Fruit fly (Drosophila melanogaster): ENCODE measurements around the gene Kcmf1.
A peak's percentile ranks its signal among the peaks of the same experiment; 100 is the strongest.

The Kcmf1 gene

DNA sequence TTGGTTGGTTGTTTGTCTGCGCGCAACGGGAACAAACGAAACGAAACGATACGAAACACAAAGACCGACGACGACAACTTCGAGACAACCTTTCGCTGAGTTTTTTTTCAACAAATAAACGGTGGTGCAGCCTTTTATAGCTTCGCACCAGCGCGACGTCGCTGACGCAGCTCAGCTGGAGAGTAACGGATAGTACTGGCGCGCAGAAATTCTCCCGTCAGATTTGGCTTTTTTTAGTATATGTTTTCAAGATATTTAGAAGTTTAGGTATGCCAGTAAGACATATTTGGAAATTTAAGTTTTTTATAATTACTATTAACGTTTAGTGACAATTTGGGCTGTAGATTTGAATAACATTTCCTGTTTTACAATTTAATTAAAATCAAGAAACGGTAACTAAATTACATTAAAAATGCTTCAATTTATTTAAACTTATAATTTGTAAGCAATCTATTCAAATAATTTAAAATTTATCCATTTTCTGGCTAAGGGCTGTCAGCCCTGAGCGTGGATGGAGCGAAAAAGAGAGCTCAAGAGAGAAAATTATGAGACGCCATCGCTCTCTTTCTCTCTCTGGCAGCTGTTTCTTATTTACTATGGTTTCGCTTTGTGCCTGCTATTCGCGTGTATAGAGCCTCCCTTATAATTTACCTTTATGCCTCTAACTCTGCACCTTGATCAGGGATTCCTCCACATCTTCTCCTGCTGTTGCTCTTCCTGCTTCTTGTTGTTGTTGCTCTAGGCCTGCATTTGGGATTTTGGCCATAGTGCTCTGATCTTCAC lies 19.1 kb upstream of the Kcmf1 start (continued):
- TF ChIP-seq otp (GFP tag; IDR thresholded peaks at IDR 0.05) = peak; percentile 63; the same call in 1 of the 3 replicates

DNA sequence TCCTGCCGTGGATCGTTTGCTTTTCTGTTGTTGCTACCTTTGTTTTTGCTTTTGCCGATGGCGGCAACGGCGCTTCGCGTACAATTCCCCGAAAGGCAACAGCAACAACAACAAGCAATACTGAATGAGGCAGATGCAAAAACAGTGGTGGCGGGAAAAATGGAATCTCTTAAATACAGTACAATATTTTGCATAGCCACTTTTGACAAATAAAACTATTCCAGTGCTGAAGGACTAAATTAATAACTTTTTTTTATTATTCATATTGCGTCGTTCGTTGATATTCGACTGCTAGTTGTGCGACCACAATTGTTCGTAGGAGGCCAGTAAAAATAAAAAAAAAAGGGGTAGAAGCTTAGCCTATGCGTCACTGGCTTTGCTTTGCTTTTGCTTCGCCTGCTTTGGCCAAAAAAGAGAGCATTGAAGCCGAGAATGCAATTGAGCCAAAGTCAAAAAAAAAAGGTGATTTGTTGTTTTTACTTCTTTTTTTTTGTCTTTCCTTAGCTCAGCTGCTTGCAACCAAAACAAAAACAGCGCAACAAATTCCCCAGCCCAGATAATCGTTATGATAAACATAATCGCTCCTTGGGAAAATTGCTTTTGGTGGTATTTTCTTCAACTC lies 17.2 kb upstream of the Kcmf1 start:
- peak; percentile 92 for TF ChIP-seq so (GFP tag; IDR thresholded peaks at IDR 0.05)
- TF ChIP-seq CG4282 (GFP tag; optimal IDR thresholded peaks at IDR 0.05) = peak; percentile 52
- TF ChIP-seq emc (GFP tag; optimal IDR thresholded peaks at IDR 0.05) = peak; percentile 67
- peak; percentile 88 for TF ChIP-seq CG7372 (GFP tag; IDR thresholded peaks at IDR 0.05)
- TF ChIP-seq dmrt99B (tag; optimal IDR thresholded peaks at IDR 0.05) = peak; percentile 93
- peak; percentile 84 for TF ChIP-seq CG17385 (GFP tag; optimal IDR thresholded peaks at IDR 0.05)
- TF ChIP-seq sisA (GFP tag; IDR thresholded peaks at IDR 0.05) = peak; percentile 91
- peak; percentile 91 for TF ChIP-seq NfI (GFP tag; optimal IDR thresholded peaks at IDR 0.05)
- peak; percentile 87 for TF ChIP-seq mam (GFP tag; optimal IDR thresholded peaks at IDR 0.05)
- peak; percentile 86 for TF ChIP-seq Gug (GFP tag; IDR thresholded peaks at IDR 0.05)
- no peak for TF ChIP-seq abd-A (tag; optimal IDR thresholded peaks at IDR 0.05)
- 0 out of 2 replicates have a peak, but pooled peaks have one; percentile 45 for TF ChIP-seq crol (GFP tag; IDR thresholded peaks at IDR 0.05)
- TF ChIP-seq CrebB (tag; optimal IDR thresholded peaks at IDR 0.05) = peak; percentile 74
- TF ChIP-seq CG15601 (tag; optimal IDR thresholded peaks at IDR 0.05) = peak; percentile 61
- TF ChIP-seq jing (GFP tag; optimal IDR thresholded peaks at IDR 0.05) = peak; percentile 73
- no peak for TF ChIP-seq dan (GFP tag; IDR thresholded peaks at IDR 0.05)
- peak; percentile 79 for TF ChIP-seq Bteb2 (GFP tag; optimal IDR thresholded peaks at IDR 0.05)
- peak; percentile 84; the same call in 1 of the 2 replicates for TF ChIP-seq wdn (GFP tag; IDR thresholded peaks at IDR 0.05)
- peak; percentile 79 for TF ChIP-seq CG10267 (tag; optimal IDR thresholded peaks at IDR 0.05)
- peak; percentile 69 for TF ChIP-seq maf-S (GFP tag; optimal IDR thresholded peaks at IDR 0.05)
- TF ChIP-seq CG1602 (GFP tag; optimal IDR thresholded peaks at IDR 0.05) = peak; percentile 82
- TF ChIP-seq Ets65A (GFP tag) = peak; percentile 85
- TF ChIP-seq H15 (GFP tag; IDR thresholded peaks at IDR 0.05) = peak; percentile 92
- TF ChIP-seq unc-4 (GFP tag; IDR thresholded peaks at IDR 0.05; ENCODE audit: partially characterized antibody) = no peak
- peak; percentile 66; the same call in 1 of the 3 replicates for TF ChIP-seq jigr1 (GFP tag; IDR thresholded peaks at IDR 0.05)
- TF ChIP-seq fu2 (GFP tag; optimal IDR thresholded peaks at IDR 0.05) = peak; percentile 70
- peak; percentile 83 for TF ChIP-seq caup (GFP tag; optimal IDR thresholded peaks at IDR 0.05; ENCODE audit: severe bottlenecking)
- TF ChIP-seq Trl (optimal IDR thresholded peaks at IDR 0.05) = no peak
- peak; percentile 85 for TF ChIP-seq Trl (GFP tag; optimal IDR thresholded peaks at IDR 0.05)
- TF ChIP-seq odd (GFP tag; optimal IDR thresholded peaks at IDR 0.05) = peak; percentile 69
- TF ChIP-seq chn (GFP tag; optimal IDR thresholded peaks at IDR 0.05) = peak; percentile 85
- no peak for TF ChIP-seq CG7745 (tag; optimal IDR thresholded peaks at IDR 0.05)
- TF ChIP-seq CG11560 (tag; IDR thresholded peaks at IDR 0.05) = peak; percentile 69; the same call in 2 of the 3 replicates
- peak; percentile 70 for TF ChIP-seq CG6854 (GFP tag; optimal IDR thresholded peaks at IDR 0.05)
- TF ChIP-seq CG17361 (GFP tag; IDR thresholded peaks at IDR 0.05) = peak; percentile 88
- TF ChIP-seq CG5180 (GFP tag; optimal IDR thresholded peaks at IDR 0.05) = peak; percentile 59
- TF ChIP-seq sug (tag; optimal IDR thresholded peaks at IDR 0.05) = peak; percentile 36
- peak; percentile 85 for TF ChIP-seq wor (GFP tag; IDR thresholded peaks at IDR 0.05)
- peak in 1 of 3 experiments; percentile 53 for TF ChIP-seq lola (GFP tag; optimal IDR thresholded peaks at IDR 0.05)
- TF ChIP-seq CG12155 (GFP tag; optimal IDR thresholded peaks at IDR 0.05) = peak; percentile 79
- peak; percentile 87 for TF ChIP-seq Asciz (GFP tag; optimal IDR thresholded peaks at IDR 0.05)
- peak; percentile 91 for TF ChIP-seq CG15269 (tag; optimal IDR thresholded peaks at IDR 0.05)
- peak; percentile 91 for TF ChIP-seq gem (tag; optimal IDR thresholded peaks at IDR 0.05)
- TF ChIP-seq aop (GFP tag; IDR thresholded peaks at IDR 0.05) = peak; percentile 62; the same call in 1 of the 2 replicates
- peak; percentile 61 for TF ChIP-seq CG13894 (tag; optimal IDR thresholded peaks at IDR 0.05)
